Worm (Caenorhabditis elegans) whole organism, midembryonic: ENCODE measurements around the gene fbxa-218.

Experiments used
- T22C8.4 ChIP-seq: fragments of 200-800 bp; sonication (Bioruptor generic); IDR thresholded peaks from 2 replicates; pipeline ENCODE4 v1.3.6; 2022; ENCODE audit warnings: missing genetic modification characterization, missing compliant biosample characterization
- flt-1 ChIP-seq: fragments of 200-800 bp; sonication (Bioruptor generic); IDR thresholded peaks from 2 replicates; pipeline ENCODE4 v1.3.6; 2022; ENCODE audit warnings: missing genetic modification characterization, missing compliant biosample characterization
- klf-2 ChIP-seq: fragments of 200-800 bp; sonication (Bioruptor generic); conservative IDR thresholded peaks from 2 replicates; pipeline ENCODE4 v1.3.6; 2022; ENCODE audit warnings: missing genetic modification reagents, missing genetic modification characterization, missing compliant biosample characterization
- med-1 ChIP-seq: sonication (generic microtip); optimal IDR thresholded peaks from 2 replicates; lab custom pipeline; 2017; ENCODE audit warnings: missing genetic modification characterization, mild to moderate bottlenecking, missing compliant biosample characterization, antibody characterized with exemption, missing genetic modification reagents; ENCODE audit not compliant: insufficient read depth
- ref-1 ChIP-seq: fragments of 200-800 bp; sonication (Bioruptor generic); conservative IDR thresholded peaks from 2 replicates; pipeline ENCODE4 v1.3.6; 2022; ENCODE audit warnings: missing genetic modification reagents, missing genetic modification characterization, missing compliant biosample characterization
- ztf-23 ChIP-seq: fragments of 200-800 bp; sonication (Bioruptor generic); IDR thresholded peaks from 2 replicates; pipeline ENCODE4 v1.3.6; 2022; ENCODE audit warnings: missing genetic modification reagents, missing genetic modification characterization, missing compliant biosample characterization
- ztf-29 ChIP-seq: fragments of 200-800 bp; sonication (Bioruptor generic); IDR thresholded peaks from 2 replicates; pipeline ENCODE4 v1.3.6; 2022; ENCODE audit warnings: missing genetic modification reagents, missing genetic modification characterization, missing compliant biosample characterization

ce11 chrIII:12484432-12484831 lies 48.1 kb downstream of the fbxa-218 start, which contains the start of gene arrd-16:
- TF ChIP-seq ref-1 (GFP tag; lab: Robert Waterston, UW) (no peak), ztf-29 (GFP tag; lab: Robert Waterston, UW) (no peak), klf-2 (GFP tag; lab: Robert Waterston, UW) (no peak), flt-1 (GFP tag; lab: Robert Waterston, UW) (no peak), ztf-23 (no peak), med-1 (GFP tag; lab: Kevin White, UChicago) (no peak), T22C8.4 (GFP tag; lab: Robert Waterston, UW) (no peak)
